Worm (Caenorhabditis elegans) whole organism, young adult: ENCODE data around the gene grd-9.

Experiments
- F52B5.7 ChIP-seq: sonication (generic microtip); optimal IDR thresholded peaks from 2 replicates; lab custom pipeline; 2016; ENCODE audit warnings: mild to moderate bottlenecking, missing genetic modification characterization, missing compliant biosample characterization
- Y67H2A.10 ChIP-seq: fragments of 200-800 bp; sonication (Bioruptor generic); conservative IDR thresholded peaks from 2 replicates; pipeline ENCODE4 v1.3.6; 2022; ENCODE audit warnings: missing genetic modification reagents, missing genetic modification characterization, missing compliant biosample characterization
- rpc-1 ChIP-seq, 2 experiments: fragments of 150-350 bp in 1 of 2; sonication (generic microtip) in 1 of 2; optimal IDR thresholded peaks; 2 replicates each; lab custom pipeline; 2014 to 2018; ENCODE audit warnings: missing biosample characterization in 1 of 2, missing genetic modification characterization in 1 of 2, missing genetic modification reagents in 1 of 2, missing genotype in 1 of 2
- snpc-4 ChIP-seq, 5 experiments: fragments of 150-350 bp in 1 of 5; sonication (generic microtip) in 4 of 5; optimal IDR thresholded peaks; 2 replicates each; lab custom pipeline; 2014 to 2018; ENCODE audit warnings: missing genetic modification characterization in 5 of 5, missing biosample characterization in 3 of 5, antibody characterized with exemption in 2 of 5, mild to moderate bottlenecking in 2 of 5, missing compliant biosample characterization in 2 of 5, missing genotype in 2 of 5, moderate library complexity in 2 of 5, missing genetic modification reagents in 1 of 5

- TF ChIP-seq snpc-4 (GFP tag; optimal IDR thresholded peaks at IDR 0.05; lab: Kevin White, UChicago) (no peak), snpc-4 (tag; optimal IDR thresholded peaks at IDR 0.05; lab: Kevin White, UChicago) (no peak), rpc-1 (optimal IDR thresholded peaks at IDR 0.05; lab: Kevin White, UChicago) (no peak), rpc-1 (tag; optimal IDR thresholded peaks at IDR 0.05; lab: Kevin White, UChicago) (no peak), Y67H2A.10 (GFP tag; lab: Robert Waterston, UW) (no peak), F52B5.7 (tag; lab: Kevin White, UChicago) (no peak)
Measured at ce11 chrV:5927347-5927746, 32.2 kb downstream of the grd-9 start, which contains the start of gene srsx-17.
